Worm (Caenorhabditis elegans) whole organism, mixed stage, embryonic: ENCODE measurements around the gene dpy-7.

Experiments
- ceh-83 ChIP-seq: fragments of 200-800 bp; sonication (Bioruptor generic); optimal IDR thresholded peaks from 2 replicates; lab custom pipeline; 2018; ENCODE audit warnings: mild to moderate bottlenecking, missing genetic modification characterization, missing compliant biosample characterization
- nhr-12 ChIP-seq: fragments of 150-350 bp; optimal IDR thresholded peaks from 2 replicates; lab custom pipeline; 2014; ENCODE audit warnings: missing biosample characterization, missing genetic modification characterization

ce11 chrX:7569685-7570518 is 32.3 kb upstream of the dpy-7 start, which contains the start of gene apy-1:
- TF ChIP-seq ceh-83 (GFP tag; lab: Kevin White, UChicago): no peak
- no peak for TF ChIP-seq nhr-12
